Fruit fly (Drosophila melanogaster) whole organism, embryonic: ENCODE results near the gene Npc2f.

ENCODE experiments used
- Abd-B ChIP-seq: fragments of 200-800 bp; sonication (Bioruptor generic); optimal IDR thresholded peaks from 2 replicates; lab custom pipeline; 2018; ENCODE audit warnings: missing biosample characterization, mild to moderate bottlenecking, missing genetic modification characterization, moderate library complexity
- CG10147 ChIP-seq: fragments of 200-800 bp; sonication (Bioruptor generic); optimal IDR thresholded peaks from 2 replicates; lab custom pipeline; 2019; ENCODE audit warnings: missing biosample characterization, mild to moderate bottlenecking, missing genetic modification characterization, moderate library complexity
- CG10209 ChIP-seq: fragments of 200-800 bp; sonication (Bioruptor generic); optimal IDR thresholded peaks from 3 replicates; lab custom pipeline; 2017; ENCODE audit warnings: missing biosample characterization, mild to moderate bottlenecking, missing genetic modification characterization, missing genetic modification reagents
- CG11560 ChIP-seq: fragments of 200-800 bp; sonication (Bioruptor generic); IDR thresholded peaks from 3 replicates; pipeline ENCODE4 v1.3.6; 2022; ENCODE audit warnings: missing biosample characterization, missing genetic modification characterization
- CG13287 ChIP-seq: fragments of 200-800 bp; sonication (Bioruptor generic); IDR thresholded peaks from 2 replicates; pipeline ENCODE4 v1.3.6; 2022; ENCODE audit warnings: missing biosample characterization, missing genetic modification characterization; ENCODE audit not compliant: partially characterized antibody
- CG16815 ChIP-seq: fragments of 200-800 bp; sonication (Bioruptor generic); optimal IDR thresholded peaks from 3 replicates; lab custom pipeline; 2017; ENCODE audit warnings: missing biosample characterization, mild to moderate bottlenecking, missing genetic modification characterization
- CG17328 ChIP-seq: fragments of 200-800 bp; sonication (Bioruptor generic); IDR thresholded peaks from 2 replicates; pipeline ENCODE4 v1.3.6; 2022; ENCODE audit warnings: missing biosample characterization, missing genetic modification characterization
- CG2889 ChIP-seq: fragments of 200-800 bp; sonication (Bioruptor generic); IDR thresholded peaks from 3 replicates; pipeline ENCODE4 v1.3.6; 2022; ENCODE audit warnings: missing biosample characterization, missing genetic modification characterization
- CG32772 ChIP-seq: fragments of 200-800 bp; sonication (Bioruptor generic); IDR thresholded peaks from 2 replicates; pipeline ENCODE4 v1.3.6; 2022; ENCODE audit warnings: missing biosample characterization, missing genetic modification characterization
- CG34422 ChIP-seq: fragments of 200-800 bp; sonication (Bioruptor generic); IDR thresholded peaks from 3 replicates; pipeline ENCODE4 v1.3.6; 2022; ENCODE audit warnings: missing biosample characterization, missing genetic modification characterization
- CG4617 ChIP-seq: fragments of 200-800 bp; sonication (Bioruptor generic); optimal IDR thresholded peaks from 3 replicates; lab custom pipeline; 2016; ENCODE audit warnings: missing biosample characterization, missing genetic modification characterization, borderline replicate concordance
- CG7839 ChIP-seq: fragments of 200-800 bp; sonication (Bioruptor generic); optimal IDR thresholded peaks from 3 replicates; lab custom pipeline; 2018; ENCODE audit warnings: missing biosample characterization, mild to moderate bottlenecking, missing genetic modification characterization, moderate library complexity
- CG8359 ChIP-seq: fragments of 200-800 bp; sonication (Bioruptor generic); optimal IDR thresholded peaks from 2 replicates; lab custom pipeline; 2017; ENCODE audit warnings: missing biosample characterization, mild to moderate bottlenecking, missing genetic modification characterization, borderline replicate concordance
- CG8478 ChIP-seq: fragments of >200 bp; optimal IDR thresholded peaks from 2 replicates; lab custom pipeline; 2018
- Chrac-16 ChIP-seq: fragments of 200-800 bp; sonication (Bioruptor generic); optimal IDR thresholded peaks from 3 replicates; lab custom pipeline; 2016; ENCODE audit warnings: missing biosample characterization, missing genetic modification characterization
- ERR ChIP-seq: fragments of 200-800 bp; sonication (Bioruptor generic); optimal IDR thresholded peaks from 2 replicates; lab custom pipeline; 2016; ENCODE audit warnings: missing biosample characterization, missing genetic modification characterization
- HmgD ChIP-seq: fragments of 200-800 bp; sonication (Bioruptor generic); optimal IDR thresholded peaks from 3 replicates; lab custom pipeline; 2016; ENCODE audit warnings: missing biosample characterization, missing genetic modification characterization
- Mad ChIP-seq: fragments of 200-800 bp; sonication (Bioruptor generic); optimal IDR thresholded peaks from 2 replicates; lab custom pipeline; 2016; ENCODE audit warnings: missing biosample characterization, missing genetic modification characterization
- Nf-YC ChIP-seq: fragments of 200-800 bp; optimal IDR thresholded peaks from 3 replicates; lab custom pipeline; 2019; ENCODE audit warnings: missing biosample characterization, mild to moderate bottlenecking, missing genetic modification characterization, moderate library complexity
- Ptx1 ChIP-seq: fragments of 200-800 bp; sonication (Bioruptor generic); IDR thresholded peaks from 2 replicates; pipeline ENCODE4 v1.3.6; 2022; ENCODE audit warnings: missing biosample characterization, missing genetic modification characterization
- Stat92E ChIP-seq, 3 experiments: fragments of >200 bp in 2 of 3; fragments of 200-800 bp in 1 of 3; sonication (Bioruptor generic) in 1 of 3; optimal IDR thresholded peaks; 2 replicates each; lab custom pipeline; 2017 to 2019; ENCODE audit warnings: missing biosample characterization in 3 of 3, missing genetic modification characterization in 3 of 3, mild to moderate bottlenecking in 1 of 3, moderate library complexity in 1 of 3
- abd-A ChIP-seq: fragments of 200-800 bp; sonication (Bioruptor generic); optimal IDR thresholded peaks from 3 replicates; lab custom pipeline; 2019; ENCODE audit warnings: missing biosample characterization, mild to moderate bottlenecking, missing genetic modification characterization, moderate library complexity
- aop ChIP-seq: fragments of 200-800 bp; sonication (Bioruptor generic); IDR thresholded peaks from 2 replicates; pipeline ENCODE4 v1.3.6; 2022; ENCODE audit warnings: missing biosample characterization, missing genetic modification characterization
- cas ChIP-seq: fragments of 200-800 bp; sonication (Bioruptor generic); IDR thresholded peaks from 2 replicates; pipeline ENCODE4 v1.3.6; 2022; ENCODE audit warnings: missing biosample characterization, missing genetic modification characterization
- chif ChIP-seq, 2 experiments: fragments of 200-800 bp; sonication (Bioruptor generic); optimal IDR thresholded peaks; 3 replicates each; lab custom pipeline; 2016; ENCODE audit warnings: missing biosample characterization in 2 of 2, missing genetic modification characterization in 2 of 2
- ci ChIP-seq: fragments of 200-800 bp; sonication (Bioruptor generic); IDR thresholded peaks from 3 replicates; pipeline ENCODE4 v1.3.6; 2022; ENCODE audit warnings: missing biosample characterization, missing genetic modification characterization
- ewg ChIP-seq: fragments of 200-800 bp; sonication (Bioruptor generic); optimal IDR thresholded peaks from 3 replicates; lab custom pipeline; 2017; ENCODE audit warnings: mild to moderate bottlenecking, missing biosample characterization, missing genetic modification reagents, missing genetic modification characterization
- gce ChIP-seq: fragments of 200-800 bp; sonication (Bioruptor generic); IDR thresholded peaks from 3 replicates; pipeline ENCODE4 v1.3.6; 2022; ENCODE audit warnings: missing biosample characterization, missing genetic modification characterization
- ham ChIP-seq: fragments of 200-800 bp; sonication (Bioruptor generic); IDR thresholded peaks from 2 replicates; pipeline ENCODE4 v1.3.6; 2022; ENCODE audit warnings: missing biosample characterization, missing genetic modification characterization
- hkb ChIP-seq, 2 experiments: fragments of 200-800 bp in 1 of 2; fragments of >200 bp in 1 of 2; sonication (Bioruptor generic) in 1 of 2; IDR thresholded peaks in 1 of 2; optimal IDR thresholded peaks in 1 of 2; 2 replicates each; pipeline versions ENCODE4 v1.3.6 to Lab custom; 2017 to 2022; ENCODE audit warnings: missing biosample characterization in 1 of 2, missing genetic modification characterization in 1 of 2
- ind ChIP-seq: fragments of 200-800 bp; sonication (Bioruptor generic); optimal IDR thresholded peaks from 3 replicates; lab custom pipeline; 2016; ENCODE audit warnings: missing biosample characterization, missing genetic modification characterization
- inv ChIP-seq: fragments of 200-800 bp; sonication (Bioruptor generic); IDR thresholded peaks from 2 replicates; pipeline ENCODE4 v1.3.6; 2022; ENCODE audit warnings: missing biosample characterization, missing genetic modification characterization; ENCODE audit not compliant: partially characterized antibody
- jigr1 ChIP-seq: fragments of 200-800 bp; sonication (Bioruptor generic); IDR thresholded peaks from 3 replicates; pipeline ENCODE4 v1.3.6; 2022; ENCODE audit warnings: missing biosample characterization, missing genetic modification characterization
- nerfin-1 ChIP-seq: fragments of 200-800 bp; sonication (Bioruptor generic); optimal IDR thresholded peaks from 3 replicates; lab custom pipeline; 2019; ENCODE audit warnings: missing biosample characterization, mild to moderate bottlenecking, missing genetic modification characterization, moderate library complexity
- sc ChIP-seq, 3 experiments: fragments of >200 bp in 2 of 3; fragments of 200-800 bp in 1 of 3; sonication (Bioruptor generic) in 1 of 3; optimal IDR thresholded peaks; 2 replicates in 2 of 3; 3 replicates in 1 of 3; lab custom pipeline; 2017; ENCODE audit warnings: mild to moderate bottlenecking in 1 of 3, missing biosample characterization in 1 of 3, missing genetic modification characterization in 1 of 3, missing genetic modification reagents in 1 of 3
- sens ChIP-seq: fragments of 200-800 bp; sonication (Bioruptor generic); peaks from one replicate; lab custom pipeline; 2016; ENCODE audit warnings: missing biosample characterization, missing genetic modification characterization
- sna ChIP-seq: fragments of 200-800 bp; sonication (Bioruptor generic); IDR thresholded peaks from 2 replicates; pipeline ENCODE4 v1.3.6; 2022; ENCODE audit warnings: missing biosample characterization, missing genetic modification characterization; ENCODE audit not compliant: partially characterized antibody
- stc ChIP-seq: fragments of 200-800 bp; sonication (Bioruptor generic); IDR thresholded peaks from 2 replicates; pipeline ENCODE4 v1.3.6; 2022; ENCODE audit warnings: missing biosample characterization, missing genetic modification characterization
- sug ChIP-seq: fragments of 200-800 bp; optimal IDR thresholded peaks from 2 replicates; lab custom pipeline; 2019; ENCODE audit warnings: missing biosample characterization, mild to moderate bottlenecking, missing genetic modification characterization, moderate library complexity
- trem ChIP-seq: fragments of 200-800 bp; optimal IDR thresholded peaks from 3 replicates; lab custom pipeline; 2019; ENCODE audit warnings: missing biosample characterization, mild to moderate bottlenecking, missing genetic modification characterization, moderate library complexity
- zen2 ChIP-seq: fragments of 200-800 bp; sonication (Bioruptor generic); IDR thresholded peaks from 3 replicates; pipeline ENCODE4 v1.3.6; 2022; ENCODE audit warnings: missing biosample characterization, missing genetic modification characterization; ENCODE audit not compliant: partially characterized antibody
- zf30C ChIP-seq: fragments of 200-800 bp; sonication (Bioruptor generic); optimal IDR thresholded peaks from 3 replicates; lab custom pipeline; 2018; ENCODE audit warnings: missing biosample characterization, mild to moderate bottlenecking, missing genetic modification characterization

Npc2f gene

DNA sequence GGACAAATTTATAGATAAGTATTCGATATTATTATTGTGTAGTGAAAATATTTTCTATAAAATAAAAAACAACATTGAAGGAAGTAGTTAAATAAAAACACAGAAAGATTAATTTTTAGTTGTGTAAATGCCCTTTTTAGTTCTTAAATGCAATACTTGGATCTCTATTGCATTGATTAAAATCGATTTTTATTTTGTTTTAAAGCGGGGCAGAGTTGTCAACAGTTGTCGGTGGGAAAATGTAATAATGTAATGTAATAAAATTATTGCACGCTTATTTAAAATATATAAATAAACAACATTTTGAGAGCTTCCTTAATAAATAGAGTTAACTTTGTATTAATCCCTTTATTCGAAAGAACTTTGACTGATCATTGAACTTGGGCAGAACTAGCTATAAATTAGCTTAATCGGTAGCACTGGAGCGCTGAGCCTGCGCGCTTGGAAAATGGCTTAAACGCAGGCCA lies 25.9 kb downstream of the Npc2f start, which contains the start of gene Apc2 (continued):
- peak; percentile 91 for TF ChIP-seq sens
- peak; percentile 24 for TF ChIP-seq nerfin-1 (tag; lab: Kevin White, UChicago)
- no peak for TF ChIP-seq cas (GFP tag; lab: Robert Waterston, UW)
- no peak for TF ChIP-seq sc (optimal IDR thresholded peaks at IDR 0.05; lab: Kevin White, UChicago)
- TF ChIP-seq sc (GFP tag; optimal IDR thresholded peaks at IDR 0.05; lab: Kevin White, UChicago): peak; percentile 37
- peak; percentile 73 for TF ChIP-seq ewg (GFP tag; lab: Kevin White, UChicago)
- no peak for TF ChIP-seq CG4617
- TF ChIP-seq zen2 (GFP tag; lab: Robert Waterston, UW): peak; percentile 18; the same call in 1 of the 3 replicates
- TF ChIP-seq stc (GFP tag; lab: Robert Waterston, UW): peak; percentile 59; the same call in 1 of the 2 replicates
- no peak for TF ChIP-seq sna
- peak; percentile 67; the same call in 2 of the 3 replicates for TF ChIP-seq CG34422 (GFP tag; lab: Robert Waterston, UW)
- peak in 1 of 3 experiments; percentile 24 for TF ChIP-seq Stat92E (GFP tag; optimal IDR thresholded peaks at IDR 0.05; lab: Kevin White, UChicago)
- TF ChIP-seq Chrac-16 (GFP tag; lab: Kevin White, UChicago): peak; percentile 47
- peak; percentile 89 for TF ChIP-seq CG11560 (tag; lab: Robert Waterston, UW)
- no peak for TF ChIP-seq hkb (optimal IDR thresholded peaks at IDR 0.05; lab: Kevin White, UChicago)
- TF ChIP-seq hkb (GFP tag; IDR thresholded peaks at IDR 0.05; lab: Robert Waterston, UW): peak; percentile 68
- no peak for TF ChIP-seq abd-A (tag; lab: Kevin White, UChicago)
- TF ChIP-seq Nf-YC: peak; percentile 62
- no peak for TF ChIP-seq Mad
- TF ChIP-seq CG2889 (GFP tag; lab: Robert Waterston, UW): 0 out of 3 replicates have a peak, but pooled peaks have one; percentile 11
- peak; percentile 51 for TF ChIP-seq CG10209 (GFP tag; lab: Kevin White, UChicago)
- 0 out of 3 replicates have a peak, but pooled peaks have one; percentile 8 for TF ChIP-seq gce
- TF ChIP-seq Ptx1 (GFP tag; lab: Robert Waterston, UW): peak; percentile 70
- peak; percentile 46 for TF ChIP-seq CG10147 (GFP tag; lab: Kevin White, UChicago)
- no peak for TF ChIP-seq inv (GFP tag; lab: Robert Waterston, UW)
- peak; percentile 64; the same call in 2 of the 3 replicates for TF ChIP-seq ci
- peak; percentile 73 for TF ChIP-seq trem
- no peak for TF ChIP-seq aop (GFP tag; lab: Robert Waterston, UW)
- TF ChIP-seq CG17328 (GFP tag; lab: Robert Waterston, UW): peak; percentile 60
- TF ChIP-seq ind (GFP tag; lab: Kevin White, UChicago): peak; percentile 36
- no peak for TF ChIP-seq ERR (GFP tag; lab: Kevin White, UChicago)
- TF ChIP-seq CG32772: peak; percentile 35; the same call in 1 of the 2 replicates
- no peak for TF ChIP-seq CG8478 (lab: Kevin White, UChicago)
- TF ChIP-seq CG8359 (GFP tag; lab: Kevin White, UChicago): no peak
- TF ChIP-seq HmgD: no peak
- TF ChIP-seq chif (GFP tag; optimal IDR thresholded peaks at IDR 0.05; lab: Kevin White, UChicago): peak in 1 of 2 experiments; percentile 25
- no peak for TF ChIP-seq zf30C (GFP tag; lab: Kevin White, UChicago)
- TF ChIP-seq jigr1 (GFP tag; lab: Robert Waterston, UW): peak; percentile 55; the same call in 1 of the 3 replicates
- peak; percentile 75 for TF ChIP-seq CG13287 (GFP tag; lab: Robert Waterston, UW)
- peak; percentile 74 for TF ChIP-seq CG7839 (tag; lab: Kevin White, UChicago)
- TF ChIP-seq CG16815 (GFP tag; lab: Kevin White, UChicago): peak; percentile 18
- peak; percentile 72 for TF ChIP-seq Abd-B
- no peak for TF ChIP-seq ham
- TF ChIP-seq sug (tag; lab: Kevin White, UChicago): peak; percentile 62
